Worm (Caenorhabditis elegans): ENCODE measurements around the gene srz-5.

DNA sequence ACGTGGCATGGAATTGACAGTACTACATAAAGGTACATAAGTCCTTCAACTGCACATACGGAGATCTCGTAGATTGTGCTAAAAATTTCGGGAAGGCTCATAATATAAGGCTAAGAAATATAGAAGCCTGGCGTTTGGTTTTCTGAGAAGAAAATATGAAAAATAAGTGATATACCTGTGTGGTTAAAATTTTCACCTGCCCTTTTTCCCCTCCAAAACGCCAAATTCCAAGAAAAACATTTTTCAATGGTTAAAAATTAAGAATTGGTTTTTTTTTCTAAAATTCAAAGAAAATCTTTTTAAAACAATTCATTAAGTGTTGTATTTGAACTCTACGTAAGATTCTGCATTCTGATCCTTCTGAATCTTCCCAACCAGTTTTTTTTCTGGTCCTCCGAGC, at the start of gene srz-5:
- TF ChIP-seq ama-1 (optimal IDR thresholded peaks at IDR 0.05) (no peak), unc-130 (tag; optimal IDR thresholded peaks at IDR 0.05) (no peak), snpc-4 (tag; optimal IDR thresholded peaks at IDR 0.05) (no peak), pqm-1 (tag; optimal IDR thresholded peaks at IDR 0.05) (no peak), sptf-1 (tag; optimal IDR thresholded peaks at IDR 0.05) (no peak), swsn-7 (tag; optimal IDR thresholded peaks at IDR 0.05) (no peak)
